Fruit fly (Drosophila melanogaster) whole organism, embryonic: ENCODE data around the gene CG16719.

Source experiments
- Adf1 ChIP-seq: fragments of 200-800 bp; sonication (Bioruptor generic); IDR thresholded peaks from 2 replicates; pipeline ENCODE4 v1.3.6; 2022; ENCODE audit warnings: missing biosample characterization, missing genetic modification characterization
- Bdp1 ChIP-seq: fragments of 200-800 bp; sonication (Bioruptor generic); optimal IDR thresholded peaks from 3 replicates; lab custom pipeline; 2016; ENCODE audit warnings: missing biosample characterization, missing genetic modification characterization
- Bteb2 ChIP-seq: fragments of 200-800 bp; sonication (Bioruptor generic); optimal IDR thresholded peaks from 2 replicates; lab custom pipeline; 2016; ENCODE audit warnings: missing biosample characterization, missing genetic modification characterization
- CG10267 ChIP-seq: fragments of 200-800 bp; sonication (Bioruptor generic); optimal IDR thresholded peaks from 2 replicates; lab custom pipeline; 2018; ENCODE audit warnings: missing biosample characterization, mild to moderate bottlenecking, missing genetic modification characterization, moderate library complexity
- CG10366 ChIP-seq: fragments of 200-800 bp; sonication (Bioruptor generic); IDR thresholded peaks from 2 replicates; pipeline ENCODE4 v1.3.6; 2022; ENCODE audit warnings: missing biosample characterization, missing genetic modification characterization
- CG10654 ChIP-seq: fragments of 200-800 bp; sonication (Bioruptor generic); optimal IDR thresholded peaks from 2 replicates; lab custom pipeline; 2016; ENCODE audit warnings: missing biosample characterization, missing genetic modification characterization
- CG11695 ChIP-seq: fragments of 200-800 bp; sonication (Bioruptor generic); IDR thresholded peaks from 3 replicates; pipeline ENCODE4 v1.3.6; 2022; ENCODE audit warnings: missing biosample characterization, missing genetic modification characterization
- CG13775 ChIP-seq: fragments of 200-800 bp; sonication (Bioruptor generic); optimal IDR thresholded peaks from 3 replicates; lab custom pipeline; 2017; ENCODE audit warnings: missing biosample characterization, mild to moderate bottlenecking, missing genetic modification characterization
- CG14014 ChIP-seq: fragments of 200-800 bp; sonication (Bioruptor generic); IDR thresholded peaks from 2 replicates; pipeline ENCODE4 v1.3.6; 2022; ENCODE audit warnings: missing biosample characterization, missing genetic modification characterization
- CG14441 ChIP-seq: fragments of 200-800 bp; sonication (Bioruptor generic); IDR thresholded peaks from 2 replicates; pipeline ENCODE4 v1.3.6; 2022; ENCODE audit warnings: missing biosample characterization, missing genetic modification characterization
- CG1602 ChIP-seq: fragments of 200-800 bp; sonication (Bioruptor generic); optimal IDR thresholded peaks from 3 replicates; lab custom pipeline; 2016; ENCODE audit warnings: missing biosample characterization, missing genetic modification characterization
- CG17568 ChIP-seq: fragments of 200-800 bp; sonication (Bioruptor generic); optimal IDR thresholded peaks from 2 replicates; lab custom pipeline; 2018; ENCODE audit warnings: missing biosample characterization, mild to moderate bottlenecking, missing genetic modification characterization, moderate library complexity
- CG17912 ChIP-seq: fragments of 200-800 bp; sonication (Bioruptor generic); optimal IDR thresholded peaks from 2 replicates; lab custom pipeline; 2018; ENCODE audit warnings: missing biosample characterization, mild to moderate bottlenecking, missing genetic modification characterization
- CG2875 ChIP-seq: fragments of 200-800 bp; sonication (Bioruptor generic); optimal IDR thresholded peaks from 2 replicates; lab custom pipeline; 2017; ENCODE audit warnings: missing biosample characterization, mild to moderate bottlenecking, missing genetic modification characterization, missing genetic modification reagents
- CG32532 ChIP-seq: fragments of 200-800 bp; sonication (Bioruptor generic); IDR thresholded peaks from 2 replicates; pipeline ENCODE4 v1.3.6; 2022; ENCODE audit warnings: missing biosample characterization, missing genetic modification characterization
- CG32767 ChIP-seq: fragments of 200-800 bp; sonication (Bioruptor generic); IDR thresholded peaks from 2 replicates; pipeline ENCODE4 v1.3.6; 2022; ENCODE audit warnings: missing biosample characterization, missing genetic modification characterization
- CG4360 ChIP-seq: fragments of 200-800 bp; sonication (Bioruptor generic); IDR thresholded peaks from 2 replicates; pipeline ENCODE4 v1.3.6; 2022; ENCODE audit warnings: missing biosample characterization, missing genetic modification characterization
- CG6689 ChIP-seq: fragments of 200-800 bp; sonication (Bioruptor generic); IDR thresholded peaks from 2 replicates; pipeline ENCODE4 v1.3.6; 2022; ENCODE audit warnings: missing biosample characterization, missing genetic modification characterization
- CG7786 ChIP-seq: fragments of 200-800 bp; sonication (Bioruptor generic); optimal IDR thresholded peaks from 2 replicates; lab custom pipeline; 2016; ENCODE audit warnings: missing biosample characterization, missing genetic modification characterization
- CG8478 ChIP-seq: fragments of >200 bp; optimal IDR thresholded peaks from 2 replicates; lab custom pipeline; 2018
- Hmr ChIP-seq: fragments of 200-800 bp; sonication (Bioruptor generic); optimal IDR thresholded peaks from 3 replicates; lab custom pipeline; 2017; ENCODE audit warnings: mild to moderate bottlenecking, missing biosample characterization, missing genetic modification reagents, missing genetic modification characterization
- MBD-R2 ChIP-seq: fragments of 200-800 bp; sonication (Bioruptor generic); IDR thresholded peaks from 2 replicates; pipeline ENCODE4 v1.3.6; 2022; ENCODE audit warnings: missing biosample characterization, missing genetic modification characterization
- Meics ChIP-seq: fragments of 200-800 bp; sonication (Bioruptor generic); optimal IDR thresholded peaks from 2 replicates; lab custom pipeline; 2017; ENCODE audit warnings: missing biosample characterization, mild to moderate bottlenecking, missing genetic modification characterization
- Ptx1 ChIP-seq: fragments of 200-800 bp; sonication (Bioruptor generic); IDR thresholded peaks from 2 replicates; pipeline ENCODE4 v1.3.6; 2022; ENCODE audit warnings: missing biosample characterization, missing genetic modification characterization
- Sry-β ChIP-seq: fragments of 200-800 bp; sonication (Bioruptor generic); optimal IDR thresholded peaks from 2 replicates; lab custom pipeline; 2018; ENCODE audit warnings: missing biosample characterization, mild to moderate bottlenecking, missing genetic modification characterization, moderate library complexity
- Trl ChIP-seq, 3 experiments: fragments of >200 bp in 2 of 3; fragments of 200-800 bp in 1 of 3; sonication (Bioruptor generic) in 1 of 3; optimal IDR thresholded peaks; 2 replicates in 1 of 3; 3 replicates in 2 of 3; lab custom pipeline; 2016 to 2017; ENCODE audit warnings: missing biosample characterization in 1 of 3, missing genetic modification characterization in 1 of 3
- ap ChIP-seq: fragments of 200-800 bp; sonication (Bioruptor generic); IDR thresholded peaks from 2 replicates; pipeline ENCODE4 v1.3.6; 2022; ENCODE audit warnings: missing biosample characterization, missing genetic modification characterization
- cg ChIP-seq: fragments of 200-800 bp; sonication (Bioruptor generic); optimal IDR thresholded peaks from 3 replicates; lab custom pipeline; 2019; ENCODE audit warnings: missing biosample characterization, mild to moderate bottlenecking, missing genetic modification characterization, moderate library complexity
- ci ChIP-seq: fragments of 200-800 bp; sonication (Bioruptor generic); IDR thresholded peaks from 3 replicates; pipeline ENCODE4 v1.3.6; 2022; ENCODE audit warnings: missing biosample characterization, missing genetic modification characterization
- cwo ChIP-seq: fragments of 200-800 bp; sonication (Bioruptor generic); optimal IDR thresholded peaks from 3 replicates; lab custom pipeline; 2017; ENCODE audit warnings: missing biosample characterization, missing genetic modification characterization, mild to moderate bottlenecking, moderate library complexity, missing genetic modification reagents
- gsb-n ChIP-seq: fragments of 200-800 bp; sonication (Bioruptor generic); optimal IDR thresholded peaks from 3 replicates; lab custom pipeline; 2018; ENCODE audit warnings: missing biosample characterization, mild to moderate bottlenecking, missing genetic modification characterization
- gt ChIP-seq: fragments of 200-800 bp; sonication (Bioruptor generic); IDR thresholded peaks from 2 replicates; pipeline ENCODE4 v1.3.6; 2022; ENCODE audit warnings: missing biosample characterization, missing genetic modification characterization
- hkb ChIP-seq, 2 experiments: fragments of 200-800 bp in 1 of 2; fragments of >200 bp in 1 of 2; sonication (Bioruptor generic) in 1 of 2; IDR thresholded peaks in 1 of 2; optimal IDR thresholded peaks in 1 of 2; 2 replicates each; pipeline versions ENCODE4 v1.3.6 to Lab custom; 2017 to 2022; ENCODE audit warnings: missing biosample characterization in 1 of 2, missing genetic modification characterization in 1 of 2
- insv ChIP-seq, 2 experiments: fragments of 200-800 bp; sonication (Bioruptor generic); optimal IDR thresholded peaks; 3 replicates each; lab custom pipeline; 2016 to 2018; ENCODE audit warnings: missing biosample characterization in 2 of 2, missing genetic modification characterization in 2 of 2
- lola ChIP-seq, 3 experiments: fragments of >200 bp in 2 of 3; fragments of 200-800 bp in 1 of 3; sonication (Bioruptor generic) in 1 of 3; optimal IDR thresholded peaks; 2 replicates each; lab custom pipeline; 2017 to 2019; ENCODE audit warnings: missing biosample characterization in 3 of 3, missing genetic modification characterization in 3 of 3, mild to moderate bottlenecking in 1 of 3, moderate library complexity in 1 of 3
- mld ChIP-seq: fragments of 200-800 bp; sonication (Bioruptor generic); IDR thresholded peaks from 3 replicates; pipeline ENCODE4 v1.3.6; 2022; ENCODE audit warnings: missing biosample characterization, missing genetic modification characterization; ENCODE audit not compliant: partially characterized antibody
- otp ChIP-seq: fragments of 200-800 bp; sonication (Bioruptor generic); IDR thresholded peaks from 3 replicates; pipeline ENCODE4, ENCODE4 v1.3.6; 2022; ENCODE audit warnings: missing biosample characterization, missing genetic modification characterization
- pan ChIP-seq, 4 experiments: fragments of >200 bp in 3 of 4; fragments of 200-800 bp in 1 of 4; sonication (Bioruptor generic) in 1 of 4; optimal IDR thresholded peaks in 3 of 4; IDR thresholded peaks in 1 of 4; 2 replicates each; pipeline versions ENCODE4 v1.3.6 to Lab custom; 2017 to 2022; ENCODE audit warnings: missing biosample characterization in 2 of 4, missing genetic modification characterization in 2 of 4, mixed read lengths in 1 of 4
- pros ChIP-seq: fragments of 200-800 bp; sonication (Bioruptor generic); optimal IDR thresholded peaks from 3 replicates; lab custom pipeline; 2019; ENCODE audit warnings: missing biosample characterization, mild to moderate bottlenecking, missing genetic modification characterization, moderate library complexity
- rib ChIP-seq: fragments of 200-800 bp; sonication (Bioruptor generic); IDR thresholded peaks from 2 replicates; pipeline ENCODE4 v1.3.6; 2022; ENCODE audit warnings: missing biosample characterization, missing genetic modification characterization
- sens ChIP-seq: fragments of 200-800 bp; sonication (Bioruptor generic); peaks from one replicate; lab custom pipeline; 2016; ENCODE audit warnings: missing biosample characterization, missing genetic modification characterization
- sens-2 ChIP-seq: fragments of 200-800 bp; sonication (Bioruptor generic); IDR thresholded peaks from 2 replicates; pipeline ENCODE4 v1.3.6; 2022; ENCODE audit warnings: missing biosample characterization, missing genetic modification characterization
- slbo ChIP-seq: fragments of 200-800 bp; sonication (Bioruptor generic); IDR thresholded peaks from 2 replicates; pipeline ENCODE4 v1.3.6; 2022; ENCODE audit warnings: missing biosample characterization, missing genetic modification characterization
- ssp ChIP-seq: fragments of 200-800 bp; sonication (Bioruptor generic); IDR thresholded peaks from 2 replicates; pipeline ENCODE4 v1.3.6; 2022; ENCODE audit warnings: missing biosample characterization, missing genetic modification characterization
- stc ChIP-seq: fragments of 200-800 bp; sonication (Bioruptor generic); IDR thresholded peaks from 2 replicates; pipeline ENCODE4 v1.3.6; 2022; ENCODE audit warnings: missing biosample characterization, missing genetic modification characterization
- ttk ChIP-seq: fragments of 200-800 bp; sonication (Bioruptor generic); IDR thresholded peaks from 2 replicates; pipeline ENCODE4 v2.1.2; 2022; ENCODE audit warnings: missing biosample characterization, missing genetic modification characterization
- vvl ChIP-seq: fragments of 200-800 bp; sonication (Bioruptor generic); IDR thresholded peaks from 2 replicates; pipeline ENCODE4 v1.3.6; 2022; ENCODE audit warnings: missing biosample characterization, missing genetic modification characterization
- zfh1 ChIP-seq: fragments of 200-800 bp; sonication (Bioruptor generic); IDR thresholded peaks from 3 replicates; pipeline ENCODE4 v1.3.6; 2022; ENCODE audit warnings: missing biosample characterization, missing genetic modification characterization

The CG16719 gene

dm6 chr3L:9693552-9694133 lies 8.7 kb downstream of the CG16719 start (continued):
- no peak for TF ChIP-seq Meics (GFP tag; lab: Kevin White, UChicago)
- no peak for TF ChIP-seq gt
- no peak for TF ChIP-seq Sry-β
- no peak for TF ChIP-seq CG17912 (GFP tag; lab: Kevin White, UChicago)
- TF ChIP-seq Trl (optimal IDR thresholded peaks at IDR 0.05; lab: Kevin White, UChicago), result peak in 1 of 2 experiments; percentile 2
- no peak for TF ChIP-seq Trl (GFP tag; optimal IDR thresholded peaks at IDR 0.05; lab: Kevin White, UChicago)
- 0 out of 2 replicates have a peak, but pooled peaks have one; percentile 16 for TF ChIP-seq CG32767
- no peak for TF ChIP-seq insv (GFP tag; optimal IDR thresholded peaks at IDR 0.05; lab: Kevin White, UChicago)
- peak; percentile 33; the same call in 1 of the 3 replicates for TF ChIP-seq otp (GFP tag; lab: Robert Waterston, UW)
- no peak for TF ChIP-seq CG10654 (GFP tag; lab: Kevin White, UChicago)
- TF ChIP-seq CG11695 (GFP tag; lab: Robert Waterston, UW), result peak; percentile 63; the same call in 2 of the 3 replicates
- no peak for TF ChIP-seq gsb-n
- TF ChIP-seq cg (GFP tag; lab: Kevin White, UChicago), result peak; percentile 76
- TF ChIP-seq Ptx1 (GFP tag; lab: Robert Waterston, UW), result peak; percentile 44
- TF ChIP-seq MBD-R2, result no peak
- peak; percentile 39; the same call in 1 of the 2 replicates for TF ChIP-seq CG6689 (GFP tag; lab: Robert Waterston, UW)
- TF ChIP-seq zfh1, result 0 out of 3 replicates have a peak, but pooled peaks have one; percentile 50
- TF ChIP-seq pros (GFP tag; lab: Kevin White, UChicago), result no peak
- 0 out of 2 replicates have a peak, but pooled peaks have one; percentile 21 for TF ChIP-seq ttk (GFP tag; lab: Robert Waterston, UW)
- TF ChIP-seq CG14014 (GFP tag; lab: Robert Waterston, UW), result peak; percentile 40
- peak; percentile 38; the same call in 1 of the 2 replicates for TF ChIP-seq slbo (GFP tag; lab: Robert Waterston, UW)
- TF ChIP-seq Bdp1 (GFP tag; lab: Kevin White, UChicago), result no peak
- peak; percentile 60; the same call in 1 of the 2 replicates for TF ChIP-seq CG32532
- no peak for TF ChIP-seq sens-2 (GFP tag; lab: Robert Waterston, UW)
- no peak for TF ChIP-seq CG2875 (GFP tag; lab: Kevin White, UChicago)
- TF ChIP-seq CG7786 (GFP tag; lab: Kevin White, UChicago), result no peak
- no peak for TF ChIP-seq lola (GFP tag; optimal IDR thresholded peaks at IDR 0.05; lab: Kevin White, UChicago)
- peak; percentile 10 for TF ChIP-seq CG17568
- TF ChIP-seq CG10267, result no peak
- TF ChIP-seq cwo (GFP tag; lab: Kevin White, UChicago), result peak; percentile 70
- TF ChIP-seq CG14441 (GFP tag; lab: Robert Waterston, UW), result 0 out of 2 replicates have a peak, but pooled peaks have one; percentile 19
- TF ChIP-seq sens (GFP tag; lab: Kevin White, UChicago), result peak; percentile 71
- peak; percentile 63; the same call in 1 of the 3 replicates for TF ChIP-seq ci
- peak; percentile 76 for TF ChIP-seq CG8478 (lab: Kevin White, UChicago)
- peak; percentile 19 for TF ChIP-seq Hmr (GFP tag; lab: Kevin White, UChicago)
- TF ChIP-seq CG13775 (GFP tag; lab: Kevin White, UChicago), result no peak
- no peak for TF ChIP-seq pan (optimal IDR thresholded peaks at IDR 0.05; lab: Kevin White, UChicago)
- TF ChIP-seq pan (GFP tag; optimal IDR thresholded peaks at IDR 0.05 in 1 of 2, IDR thresholded peaks at IDR 0.05 in 1 of 2), result peak in 1 of 2 experiments; percentile 51
- peak; percentile 57; the same call in 1 of the 2 replicates for TF ChIP-seq stc (GFP tag; lab: Robert Waterston, UW)
- TF ChIP-seq vvl (GFP tag; lab: Robert Waterston, UW), result peak; percentile 24; the same call in 1 of the 2 replicates
- TF ChIP-seq rib (GFP tag; lab: Robert Waterston, UW), result peak; percentile 12; the same call in 1 of the 2 replicates
- TF ChIP-seq ssp (GFP tag; lab: Robert Waterston, UW), result 0 out of 2 replicates have a peak, but pooled peaks have one; percentile 20
- no peak for TF ChIP-seq hkb (optimal IDR thresholded peaks at IDR 0.05; lab: Kevin White, UChicago)
- peak; percentile 58 for TF ChIP-seq hkb (GFP tag; IDR thresholded peaks at IDR 0.05; lab: Robert Waterston, UW)
- TF ChIP-seq ap (GFP tag; lab: Robert Waterston, UW), result 0 out of 2 replicates have a peak, but pooled peaks have one; percentile 26
- no peak for TF ChIP-seq Bteb2 (GFP tag; lab: Kevin White, UChicago)
- TF ChIP-seq CG4360 (GFP tag; lab: Robert Waterston, UW), result peak; percentile 67
- peak; percentile 6; the same call in 1 of the 2 replicates for TF ChIP-seq Adf1 (GFP tag; lab: Robert Waterston, UW)
- TF ChIP-seq mld (GFP tag; lab: Robert Waterston, UW), result 0 out of 3 replicates have a peak, but pooled peaks have one; percentile 12
- peak; percentile 37; the same call in 1 of the 2 replicates for TF ChIP-seq CG10366
- TF ChIP-seq CG1602 (GFP tag; lab: Kevin White, UChicago), result no peak
